Fruit fly (Drosophila melanogaster): ENCODE measurements around the gene Ccm3.

The Ccm3 gene

dm6 chr3R:15332994-15333393 lies 38.8 kb upstream of the Ccm3 start, which contains the start of the genes Fkbp39 and Cyfip (continued):
- no peak for TF ChIP-seq CG10565 (GFP tag; optimal IDR thresholded peaks at IDR 0.05)
- peak; percentile 52 for TF ChIP-seq CG9876 (GFP tag; optimal IDR thresholded peaks at IDR 0.05)
- peak; percentile 22 for TF ChIP-seq CG1792 (GFP tag; optimal IDR thresholded peaks at IDR 0.05)
- no peak for TF ChIP-seq Nf-YC (tag; optimal IDR thresholded peaks at IDR 0.05)
- no peak for TF ChIP-seq CG1602 (GFP tag; optimal IDR thresholded peaks at IDR 0.05)
- TF ChIP-seq CG4707 (GFP tag; optimal IDR thresholded peaks at IDR 0.05), result no peak
- TF ChIP-seq Atf3 (GFP tag; optimal IDR thresholded peaks at IDR 0.05), result no peak
- peak; percentile 21 for TF ChIP-seq mirr (GFP tag; optimal IDR thresholded peaks at IDR 0.05)
- TF ChIP-seq inv (GFP tag; IDR thresholded peaks at IDR 0.05; ENCODE audit: partially characterized antibody), result peak; percentile 59
- peak; percentile 91 for TF ChIP-seq CG13624 (GFP tag; optimal IDR thresholded peaks at IDR 0.05)
- TF ChIP-seq PHDP (tag; optimal IDR thresholded peaks at IDR 0.05), result peak; percentile 17
- peak; percentile 64 for TF ChIP-seq CG12391 (tag; optimal IDR thresholded peaks at IDR 0.05)
- peak; percentile 99 for TF ChIP-seq Dref (GFP tag; IDR thresholded peaks at IDR 0.05)
- no peak for TF ChIP-seq CG12104 (GFP tag; optimal IDR thresholded peaks at IDR 0.05)
- TF ChIP-seq slbo (GFP tag; IDR thresholded peaks at IDR 0.05), result peak; percentile 76
- peak in 1 of 2 experiments; percentile 48 for TF ChIP-seq Hr51 (GFP tag; optimal IDR thresholded peaks at IDR 0.05)
- TF ChIP-seq CG11696 (GFP tag; IDR thresholded peaks at IDR 0.05), result no peak
- peak; percentile 71 for TF ChIP-seq Dp (GFP tag; optimal IDR thresholded peaks at IDR 0.05)
- TF ChIP-seq CG11695 (GFP tag; IDR thresholded peaks at IDR 0.05), result no peak
- no peak for TF ChIP-seq cad (GFP tag; optimal IDR thresholded peaks at IDR 0.05)
- TF ChIP-seq sens-2 (GFP tag; IDR thresholded peaks at IDR 0.05), result no peak
- TF ChIP-seq CG17361 (GFP tag; IDR thresholded peaks at IDR 0.05), result no peak
- peak; percentile 27 for TF ChIP-seq zf30C (GFP tag; optimal IDR thresholded peaks at IDR 0.05)
- peak; percentile 66; the same call in 1 of the 2 replicates for TF ChIP-seq vvl (GFP tag; IDR thresholded peaks at IDR 0.05)
- TF ChIP-seq ftz-f1 (GFP tag; optimal IDR thresholded peaks at IDR 0.05), result peak; percentile 73
- no peak for TF ChIP-seq ab (GFP tag; optimal IDR thresholded peaks at IDR 0.05)

dm6 chr3R:15339111-15339510 lies 32.6 kb upstream of the Ccm3 start:
- TF ChIP-seq hbn (GFP tag; IDR thresholded peaks at IDR 0.05; ENCODE audit: partially characterized antibody) (no peak), CG12236 (GFP tag; optimal IDR thresholded peaks at IDR 0.05) (no peak), Ssrp (tag; optimal IDR thresholded peaks at IDR 0.05) (no peak), Dek (tag; optimal IDR thresholded peaks at IDR 0.05) (no peak), exex (tag; optimal IDR thresholded peaks at IDR 0.05) (peak; percentile 82), CG8290 (GFP tag; optimal IDR thresholded peaks at IDR 0.05) (no peak), CG8290 (tag; optimal IDR thresholded peaks at IDR 0.05) (no peak), sug (tag; optimal IDR thresholded peaks at IDR 0.05) (peak; percentile 84), vnd (GFP tag; IDR thresholded peaks at IDR 0.05; ENCODE audit: partially characterized antibody) (no peak), pan (optimal IDR thresholded peaks at IDR 0.05) (no peak), pan (GFP tag; optimal IDR thresholded peaks at IDR 0.05 in 1 of 2, IDR thresholded peaks at IDR 0.05 in 1 of 2) (no peak), Eip74EF (GFP tag; optimal IDR thresholded peaks at IDR 0.05) (no peak), CG8944 (GFP tag; optimal IDR thresholded peaks at IDR 0.05) (no peak)

DNA sequence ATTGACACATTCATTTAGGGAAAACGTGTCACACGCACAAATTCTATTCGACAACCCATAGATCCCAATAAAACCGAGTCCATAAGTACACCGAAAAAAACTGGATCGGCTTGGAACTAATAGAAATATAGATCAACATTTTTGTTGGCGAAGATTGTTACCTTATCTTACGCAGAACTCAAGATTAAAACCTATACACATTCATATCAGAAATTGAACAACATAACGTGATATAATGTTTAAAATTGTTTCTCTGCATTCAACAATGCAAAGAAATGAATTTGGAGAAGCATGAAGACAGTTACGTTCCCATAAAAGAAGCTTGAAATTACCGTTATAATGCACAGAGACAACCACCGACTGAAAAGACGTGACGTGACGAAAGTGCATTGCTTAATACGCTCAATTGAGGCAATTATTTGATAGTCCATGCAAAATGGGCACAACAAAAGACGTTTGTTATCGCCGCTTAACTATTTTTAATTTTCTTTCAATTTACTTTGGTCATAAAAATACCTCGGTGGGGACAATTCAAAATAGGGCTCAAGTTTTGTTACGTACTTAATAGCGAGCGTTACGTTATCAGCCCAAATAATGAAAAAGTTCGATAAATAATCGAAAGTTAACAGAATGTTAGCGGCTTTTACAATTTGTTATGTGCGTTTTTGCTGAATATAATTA lies 31.6 kb upstream of the Ccm3 start, which contains the start of gene SerRS-m:
Gene SerRS-m (plus strand): TSS at position 616 of the 681 bp plus-strand sequence.
- TF ChIP-seq CG12769 (tag; optimal IDR thresholded peaks at IDR 0.05) (no peak), Spps (tag; optimal IDR thresholded peaks at IDR 0.05) (no peak), ara (GFP tag; IDR thresholded peaks at IDR 0.05) (no peak), lilli (GFP tag; optimal IDR thresholded peaks at IDR 0.05) (peak; percentile 11), CG4360 (GFP tag; IDR thresholded peaks at IDR 0.05) (no peak), CG33557 (GFP tag; optimal IDR thresholded peaks at IDR 0.05) (no peak), NC2β (GFP tag; optimal IDR thresholded peaks at IDR 0.05) (no peak), Doc2 (GFP tag; IDR thresholded peaks at IDR 0.05) (no peak), HLH3B (GFP tag; IDR thresholded peaks at IDR 0.05) (0 out of 2 replicates have a peak, but pooled peaks have one; percentile 18), Dp (GFP tag; optimal IDR thresholded peaks at IDR 0.05) (peak; percentile 25), CG6854 (GFP tag; optimal IDR thresholded peaks at IDR 0.05) (no peak), ranshi (GFP tag; IDR thresholded peaks at IDR 0.05) (no peak), CG18262 (tag; optimal IDR thresholded peaks at IDR 0.05) (peak; percentile 14)
